Worm (Caenorhabditis elegans): ENCODE results near the gene nas-12.

nas-12 gene

DNA sequence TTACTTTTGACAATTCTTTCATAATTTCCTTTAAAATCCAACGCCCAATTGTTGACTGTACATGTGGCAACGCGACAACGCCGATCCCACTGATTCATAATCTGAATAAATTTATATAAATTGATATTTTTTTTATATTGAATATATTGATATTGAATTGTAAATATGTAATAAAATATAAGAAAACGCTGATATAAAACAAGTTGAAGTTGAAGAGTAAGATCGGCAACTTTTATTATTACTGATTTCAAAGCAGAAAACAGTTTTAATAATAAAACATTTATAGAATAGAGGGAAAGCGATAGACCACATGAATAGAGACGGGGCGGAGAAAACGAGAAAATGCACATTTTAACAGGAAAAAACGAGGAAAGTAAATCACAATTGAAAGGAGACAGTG, 4.6 kb upstream of the nas-12 start, which contains the start of gene qns-1:
Gene qns-1, minus strand, starts transcription at position 101 of the 400 bp plus-strand sequence.
- no peak for TF ChIP-seq M03D4.4 (tag; optimal IDR thresholded peaks at IDR 0.05)
- TF ChIP-seq mab-5 (tag; optimal IDR thresholded peaks at IDR 0.05): no peak
- TF ChIP-seq ceh-39 (tag; optimal IDR thresholded peaks at IDR 0.05): no peak
- no peak for TF ChIP-seq sem-2 (GFP tag; optimal IDR thresholded peaks at IDR 0.05)
- TF ChIP-seq snpc-4 (tag; optimal IDR thresholded peaks at IDR 0.05): no peak
- no peak for TF ChIP-seq unc-120 (tag; optimal IDR thresholded peaks at IDR 0.05; ENCODE audit: poor library complexity, severe bottlenecking)
- TF ChIP-seq sptf-1 (tag; optimal IDR thresholded peaks at IDR 0.05): no peak
- no peak for TF ChIP-seq elt-1 (tag; optimal IDR thresholded peaks at IDR 0.05; ENCODE audit: borderline replicate concordance, insufficient read depth)
- no peak for TF ChIP-seq bed-3 (GFP tag; optimal IDR thresholded peaks at IDR 0.05)
- TF ChIP-seq ceh-83 (GFP tag; optimal IDR thresholded peaks at IDR 0.05): no peak
- no peak for TF ChIP-seq flh-1 (GFP tag; optimal IDR thresholded peaks at IDR 0.05)
- TF ChIP-seq unc-39 (tag; optimal IDR thresholded peaks at IDR 0.05): no peak
- no peak for TF ChIP-seq hlh-1 (tag; optimal IDR thresholded peaks at IDR 0.05)
- no peak for TF ChIP-seq mls-2 (tag; optimal IDR thresholded peaks at IDR 0.05)
- TF ChIP-seq lin-32 (GFP tag; optimal IDR thresholded peaks at IDR 0.05): no peak
- TF ChIP-seq tbx-8 (GFP tag; optimal IDR thresholded peaks at IDR 0.05): no peak
- no peak for TF ChIP-seq ham-2 (GFP tag; optimal IDR thresholded peaks at IDR 0.05)
- no peak for TF ChIP-seq elt-3 (tag; optimal IDR thresholded peaks at IDR 0.05)

DNA sequence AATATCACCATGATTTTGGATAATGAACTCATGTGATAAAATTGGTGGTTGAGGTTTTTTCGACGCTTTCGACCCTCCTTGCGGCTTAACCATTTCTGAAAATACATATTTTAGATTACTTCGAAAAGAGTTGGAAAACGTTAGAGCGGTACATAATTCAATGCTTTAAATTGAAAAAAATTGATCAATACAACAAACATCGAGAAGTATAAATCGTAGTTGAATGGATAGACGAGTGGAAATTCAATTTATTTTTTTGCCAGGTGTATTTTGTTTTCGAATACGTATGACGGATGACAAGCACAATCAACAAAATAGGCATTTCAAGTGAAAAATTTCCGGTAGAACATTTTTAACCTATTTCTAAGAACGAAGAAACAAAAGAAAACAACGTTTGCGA, 2.6 kb upstream of the nas-12 start, which contains the start of gene tram-1:
Gene tram-1, minus strand, starts transcription at position 101 of the 400 bp plus-strand sequence.
- TF ChIP-seq mab-5 (tag; optimal IDR thresholded peaks at IDR 0.05) (no peak), snpc-4 (tag; optimal IDR thresholded peaks at IDR 0.05) (no peak), M03D4.4 (tag; optimal IDR thresholded peaks at IDR 0.05) (no peak), mep-1 (tag; optimal IDR thresholded peaks at IDR 0.05) (no peak), hlh-1 (tag; optimal IDR thresholded peaks at IDR 0.05) (no peak), blmp-1 (tag; optimal IDR thresholded peaks at IDR 0.05) (no peak), ceh-39 (tag; optimal IDR thresholded peaks at IDR 0.05) (no peak), ces-1 (GFP tag; optimal IDR thresholded peaks at IDR 0.05) (no peak), nhr-237 (tag; optimal IDR thresholded peaks at IDR 0.05) (no peak)

DNA sequence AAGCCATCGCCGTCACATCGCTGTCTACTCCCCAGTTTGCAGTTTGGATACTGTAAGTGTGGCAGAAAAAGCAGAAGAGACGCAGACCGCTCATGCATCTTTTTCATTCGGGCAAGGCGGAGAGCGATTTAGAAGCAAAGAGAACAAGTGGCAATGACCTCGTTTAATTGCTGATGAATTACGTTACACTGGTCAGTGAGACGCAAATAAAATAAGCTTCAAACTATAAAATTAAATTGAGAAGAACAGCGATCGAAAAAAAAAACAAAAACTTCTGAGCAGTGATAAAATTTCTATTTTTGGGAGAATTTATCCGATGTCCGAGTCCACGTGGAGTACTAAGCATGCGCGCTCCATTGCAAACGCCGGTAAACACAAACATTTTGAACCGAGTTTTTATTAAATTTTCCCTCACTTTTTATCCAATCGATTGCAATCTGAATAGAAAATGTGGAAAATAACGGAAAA, 1.7 kb upstream of the nas-12 start, which contains the start of gene C24F3.2:
Gene C24F3.2, plus strand, starts transcription at position 418 of the 468 bp plus-strand sequence.
- TF ChIP-seq flh-1 (GFP tag; optimal IDR thresholded peaks at IDR 0.05): no peak
- no peak for TF ChIP-seq M03D4.4 (tag; optimal IDR thresholded peaks at IDR 0.05)
- no peak for TF ChIP-seq zip-8 (tag; optimal IDR thresholded peaks at IDR 0.05)
- TF ChIP-seq lin-13 (tag; optimal IDR thresholded peaks at IDR 0.05): no peak
- TF ChIP-seq nhr-28 (tag; optimal IDR thresholded peaks at IDR 0.05): no peak
- TF ChIP-seq snpc-4 (tag; optimal IDR thresholded peaks at IDR 0.05): no peak
- no peak for TF ChIP-seq unc-39 (tag; optimal IDR thresholded peaks at IDR 0.05)
- peak; percentile 12 for TF ChIP-seq nhr-2 (tag; optimal IDR thresholded peaks at IDR 0.05)
- TF ChIP-seq ham-2 (GFP tag; optimal IDR thresholded peaks at IDR 0.05): peak; percentile 94
- TF ChIP-seq blmp-1 (tag; optimal IDR thresholded peaks at IDR 0.05): no peak
- TF ChIP-seq ceh-83 (GFP tag; optimal IDR thresholded peaks at IDR 0.05): no peak
- TF ChIP-seq ceh-43 (GFP tag; optimal IDR thresholded peaks at IDR 0.05): no peak
- TF ChIP-seq lsy-2 (tag; optimal IDR thresholded peaks at IDR 0.05): peak; percentile 92
- TF ChIP-seq nhr-76 (tag; optimal IDR thresholded peaks at IDR 0.05): no peak
- TF ChIP-seq nhr-237 (tag; optimal IDR thresholded peaks at IDR 0.05): no peak
- no peak for TF ChIP-seq elt-1 (tag; optimal IDR thresholded peaks at IDR 0.05; ENCODE audit: borderline replicate concordance, insufficient read depth)
- TF ChIP-seq ces-1 (GFP tag; optimal IDR thresholded peaks at IDR 0.05): no peak
- peak; percentile 77 for TF ChIP-seq mls-2 (tag; optimal IDR thresholded peaks at IDR 0.05)
- TF ChIP-seq elt-3 (tag; optimal IDR thresholded peaks at IDR 0.05): no peak
- TF ChIP-seq sptf-1 (tag; optimal IDR thresholded peaks at IDR 0.05): no peak
- TF ChIP-seq hlh-1 (tag; optimal IDR thresholded peaks at IDR 0.05): peak; percentile 27
- no peak for TF ChIP-seq lin-32 (GFP tag; optimal IDR thresholded peaks at IDR 0.05)
- no peak for TF ChIP-seq cnd-1 (tag; optimal IDR thresholded peaks at IDR 0.05)
- TF ChIP-seq ceh-39 (tag; optimal IDR thresholded peaks at IDR 0.05): no peak
- peak; percentile 11 for TF ChIP-seq drap-1 (GFP tag; optimal IDR thresholded peaks at IDR 0.05)
- no peak for TF ChIP-seq sem-2 (GFP tag; optimal IDR thresholded peaks at IDR 0.05)
- no peak for TF ChIP-seq ztf-11 (tag; optimal IDR thresholded peaks at IDR 0.05)
- no peak for TF ChIP-seq nhr-12 (tag; optimal IDR thresholded peaks at IDR 0.05)
- TF ChIP-seq mep-1 (tag; optimal IDR thresholded peaks at IDR 0.05): peak; percentile 30
- no peak for TF ChIP-seq pha-4 (tag; optimal IDR thresholded peaks at IDR 0.05)
- no peak for TF ChIP-seq unc-62 (GFP tag; optimal IDR thresholded peaks at IDR 0.05)
- no peak for TF ChIP-seq unc-120 (tag; optimal IDR thresholded peaks at IDR 0.05; ENCODE audit: poor library complexity, severe bottlenecking)
- no peak for TF ChIP-seq tbx-8 (GFP tag; optimal IDR thresholded peaks at IDR 0.05)
- TF ChIP-seq mab-5 (tag; optimal IDR thresholded peaks at IDR 0.05): no peak
- no peak for TF ChIP-seq bed-3 (GFP tag; optimal IDR thresholded peaks at IDR 0.05)
